Worm (Caenorhabditis elegans) whole organism, L4 larva: ENCODE data around the gene E02A10.4.

Source experiments
- D1046.2 ChIP-seq: fragments of 200-800 bp; sonication (Bioruptor generic); IDR thresholded peaks from 2 replicates; pipeline ENCODE4 v1.3.6; 2022; ENCODE audit warnings: missing genetic modification characterization, missing compliant biosample characterization
- F10B5.3 ChIP-seq: sonication (generic microtip); optimal IDR thresholded peaks from 2 replicates; lab custom pipeline; 2016; ENCODE audit warnings: mild to moderate bottlenecking, missing genetic modification characterization, missing compliant biosample characterization
- F44E2.7 ChIP-seq: fragments of 200-800 bp; sonication (Bioruptor generic); IDR thresholded peaks from 2 replicates; pipeline ENCODE4 v2.1.2; 2022; ENCODE audit warnings: missing genetic modification characterization, missing compliant biosample characterization
- F49E8.2 ChIP-seq: sonication (generic microtip); optimal IDR thresholded peaks from 2 replicates; lab custom pipeline; 2016; ENCODE audit warnings: missing compliant biosample characterization, mild to moderate bottlenecking, missing genetic modification characterization, borderline replicate concordance
- ZK337.2 ChIP-seq: fragments of 200-800 bp; sonication (Bioruptor generic); IDR thresholded peaks from 2 replicates; pipeline ENCODE4 v1.3.6; 2022; ENCODE audit warnings: missing genetic modification reagents, missing genetic modification characterization, missing compliant biosample characterization
- aha-1 ChIP-seq: fragments of 150-350 bp; peaks from one replicate; lab custom pipeline; 2014; ENCODE audit warnings: missing biosample characterization, missing genetic modification characterization
- aly-2 ChIP-seq: sonication (generic microtip); optimal IDR thresholded peaks from 2 replicates; lab custom pipeline; 2018; ENCODE audit warnings: missing biosample characterization, missing genetic modification characterization
- attf-4 ChIP-seq: sonication (generic microtip); optimal IDR thresholded peaks from 3 replicates; lab custom pipeline; 2017; ENCODE audit warnings: missing biosample characterization, missing genetic modification characterization
- ceh-20 ChIP-seq: fragments of 200-800 bp; sonication (Bioruptor generic); IDR thresholded peaks from 2 replicates; pipeline ENCODE4 v1.3.6; 2022; ENCODE audit warnings: missing genetic modification reagents, missing genetic modification characterization, missing compliant biosample characterization
- ceh-62 ChIP-seq: sonication (generic microtip); optimal IDR thresholded peaks from 2 replicates; lab custom pipeline; 2017; ENCODE audit warnings: missing biosample characterization, missing genetic modification characterization
- ces-1 ChIP-seq: fragments of 150-350 bp; sonication (generic microtip); optimal IDR thresholded peaks from 4 replicates; lab custom pipeline; 2014; ENCODE audit warnings: missing biosample characterization, missing genetic modification reagents, missing genetic modification characterization
- ctbp-1 ChIP-seq: fragments of 200-800 bp; sonication (Bioruptor generic); IDR thresholded peaks from 2 replicates; pipeline ENCODE4 v1.3.6; 2022; ENCODE audit warnings: missing genetic modification reagents, missing genetic modification characterization, missing compliant biosample characterization
- daf-16 ChIP-seq, 3 experiments: sonication (generic microtip); optimal IDR thresholded peaks; 2 replicates each; lab custom pipeline; 2016 to 2017; ENCODE audit warnings: missing genetic modification characterization in 3 of 3, missing genetic modification reagents in 3 of 3, mild to moderate bottlenecking in 2 of 3, missing compliant biosample characterization in 2 of 3, missing biosample characterization in 1 of 3, moderate library complexity in 1 of 3
- daf-19 ChIP-seq: fragments of 200-800 bp; sonication (Bioruptor generic); conservative IDR thresholded peaks from 2 replicates; pipeline ENCODE4 v1.3.6; 2022; ENCODE audit warnings: missing genetic modification characterization, missing compliant biosample characterization
- dmd-6 ChIP-seq: fragments of 200-800 bp; sonication (Bioruptor generic); IDR thresholded peaks from 2 replicates; pipeline ENCODE4 v1.3.6; 2022; ENCODE audit warnings: missing genetic modification reagents, missing genetic modification characterization, missing compliant biosample characterization
- dmd-8 ChIP-seq: fragments of 200-800 bp; sonication (Bioruptor generic); IDR thresholded peaks from 2 replicates; pipeline ENCODE4 v1.3.6; 2022; ENCODE audit warnings: missing genetic modification characterization, missing compliant biosample characterization
- duxl-1 ChIP-seq: sonication (generic microtip); optimal IDR thresholded peaks from 2 replicates; lab custom pipeline; 2016; ENCODE audit warnings: mild to moderate bottlenecking, missing genetic modification characterization, moderate library complexity, missing compliant biosample characterization; ENCODE audit not compliant: poor library complexity
- dve-1 ChIP-seq: sonication (generic microtip); optimal IDR thresholded peaks from 2 replicates; lab custom pipeline; 2017; ENCODE audit warnings: antibody characterized with exemption, mild to moderate bottlenecking, missing genetic modification characterization, missing compliant biosample characterization; ENCODE audit not compliant: insufficient read depth
- egl-27 ChIP-seq: sonication (generic microtip); optimal IDR thresholded peaks from 3 replicates; lab custom pipeline; 2017; ENCODE audit warnings: missing biosample characterization, missing genetic modification reagents, missing genetic modification characterization
- fos-1 ChIP-seq: fragments of 150-350 bp; optimal IDR thresholded peaks from 2 replicates; lab custom pipeline; 2014; ENCODE audit warnings: missing biosample characterization, missing genetic modification characterization
- gei-8 ChIP-seq: fragments of 200-800 bp; sonication (Bioruptor generic); optimal IDR thresholded peaks from 2 replicates; lab custom pipeline; 2018; ENCODE audit warnings: mild to moderate bottlenecking, missing genetic modification characterization, missing compliant biosample characterization
- hif-1 ChIP-seq, 2 experiments: sonication (generic microtip); optimal IDR thresholded peaks; 2 replicates each; lab custom pipeline; 2016 to 2017; ENCODE audit warnings: missing compliant biosample characterization in 2 of 2, missing genetic modification characterization in 2 of 2, missing genetic modification reagents in 2 of 2, missing genotype in 2 of 2, mild to moderate bottlenecking in 1 of 2
- hlh-11 ChIP-seq: fragments of 200-800 bp; sonication (Bioruptor generic); optimal IDR thresholded peaks from 2 replicates; lab custom pipeline; 2018; ENCODE audit warnings: mild to moderate bottlenecking, missing genetic modification characterization, missing compliant biosample characterization
- hlh-30 ChIP-seq: sonication (generic microtip); optimal IDR thresholded peaks from 2 replicates; lab custom pipeline; 2017; ENCODE audit warnings: antibody characterized with exemption, mild to moderate bottlenecking, missing genetic modification characterization, missing compliant biosample characterization; ENCODE audit not compliant: insufficient read depth
- lim-7 ChIP-seq: fragments of 200-800 bp; sonication (Bioruptor generic); IDR thresholded peaks from 2 replicates; pipeline ENCODE4 v1.3.6; 2022; ENCODE audit warnings: missing genetic modification characterization, missing compliant biosample characterization
- lsy-2 ChIP-seq, 2 experiments: fragments of 150-350 bp in 1 of 2; sonication (generic microtip) in 1 of 2; optimal IDR thresholded peaks; 2 replicates each; lab custom pipeline; 2014 to 2017; ENCODE audit warnings: missing biosample characterization in 2 of 2, missing genetic modification characterization in 2 of 2
- madf-9 ChIP-seq: fragments of 200-800 bp; sonication (Bioruptor generic); conservative IDR thresholded peaks from 2 replicates; pipeline ENCODE4 v1.3.6; 2022; ENCODE audit warnings: missing genetic modification reagents, missing genetic modification characterization, missing compliant biosample characterization
- mdl-1 ChIP-seq, 2 experiments: fragments of 150-350 bp in 1 of 2; sonication (generic microtip) in 1 of 2; optimal IDR thresholded peaks; 2 replicates each; lab custom pipeline; 2014 to 2017; ENCODE audit warnings: missing biosample characterization in 2 of 2, missing genetic modification characterization in 2 of 2
- mdt-29 ChIP-seq: fragments of 200-800 bp; sonication (Bioruptor generic); IDR thresholded peaks from 2 replicates; pipeline ENCODE4 v1.3.6; 2022; ENCODE audit warnings: missing genetic modification reagents, missing genetic modification characterization, missing compliant biosample characterization
- mep-1 ChIP-seq: fragments of 150-350 bp; sonication (generic microtip); optimal IDR thresholded peaks from 3 replicates; lab custom pipeline; 2014; ENCODE audit warnings: missing biosample characterization, missing genetic modification characterization
- nhr-11 ChIP-seq: fragments of 150-350 bp; optimal IDR thresholded peaks from 2 replicates; lab custom pipeline; 2014; ENCODE audit warnings: missing biosample characterization, missing genetic modification characterization
- nhr-28 ChIP-seq: fragments of 150-350 bp; optimal IDR thresholded peaks from 2 replicates; lab custom pipeline; 2014; ENCODE audit warnings: missing biosample characterization, missing genetic modification characterization
- nhr-42 ChIP-seq: fragments of 200-800 bp; sonication (Bioruptor generic); IDR thresholded peaks from 2 replicates; pipeline ENCODE4 v1.3.6; 2022; ENCODE audit warnings: missing genetic modification characterization, missing compliant biosample characterization
- nhr-48 ChIP-seq: sonication (generic microtip); optimal IDR thresholded peaks from 2 replicates; lab custom pipeline; 2016; ENCODE audit warnings: mild to moderate bottlenecking, missing genetic modification characterization, missing compliant biosample characterization
- nhr-77 ChIP-seq: fragments of 150-350 bp; optimal IDR thresholded peaks from 2 replicates; lab custom pipeline; 2014; ENCODE audit warnings: missing biosample characterization, missing genetic modification characterization
- rbr-2 ChIP-seq: sonication (generic microtip); optimal IDR thresholded peaks from 2 replicates; lab custom pipeline; 2016; ENCODE audit warnings: missing genotype, missing genetic modification characterization, missing compliant biosample characterization
- set-16 ChIP-seq: fragments of 200-800 bp; sonication (Bioruptor generic); IDR thresholded peaks from 2 replicates; pipeline ENCODE4 v1.3.6; 2022; ENCODE audit warnings: missing genetic modification reagents, missing genetic modification characterization, missing compliant biosample characterization
- snpc-4 ChIP-seq: fragments of 150-350 bp; optimal IDR thresholded peaks from 2 replicates; lab custom pipeline; 2014; ENCODE audit warnings: missing biosample characterization, missing genetic modification characterization
- spr-1 ChIP-seq: sonication (generic microtip); optimal IDR thresholded peaks from 2 replicates; lab custom pipeline; 2016; ENCODE audit warnings: mild to moderate bottlenecking, missing genetic modification characterization, missing compliant biosample characterization
- spr-3 ChIP-seq: fragments of 200-800 bp; sonication (Bioruptor generic); optimal IDR thresholded peaks from 2 replicates; lab custom pipeline; 2018; ENCODE audit warnings: mild to moderate bottlenecking, missing genetic modification characterization, missing compliant biosample characterization
- unc-62 ChIP-seq, 3 experiments: fragments of 150-350 bp in 1 of 3; sonication (generic microtip); optimal IDR thresholded peaks in 2 of 3; peaks in 1 of 3; 1 replicate in 1 of 3; 2 replicates in 2 of 3; lab custom pipeline; 2014 to 2017; ENCODE audit warnings: missing biosample characterization in 3 of 3, missing genetic modification characterization in 3 of 3, missing genetic modification reagents in 3 of 3, missing genotype in 1 of 3
- zag-1 ChIP-seq: fragments of 150-350 bp; optimal IDR thresholded peaks from 2 replicates; lab custom pipeline; 2014; ENCODE audit warnings: missing biosample characterization, missing genetic modification characterization
- zfp-3 ChIP-seq: fragments of 200-800 bp; sonication (Bioruptor generic); conservative IDR thresholded peaks from 2 replicates; pipeline ENCODE4 v1.3.6; 2022; ENCODE audit warnings: missing genetic modification reagents, missing genetic modification characterization, missing compliant biosample characterization

E02A10.4 gene

ce11 chrV:12532369-12532768 lies 35.4 kb downstream of the E02A10.4 start (continued):
- no peak for TF ChIP-seq ceh-62 (tag; lab: Kevin White, UChicago)
- TF ChIP-seq spr-3 (GFP tag; lab: Kevin White, UChicago): no peak
- no peak for TF ChIP-seq ctbp-1
- TF ChIP-seq nhr-77 (tag; lab: Kevin White, UChicago): no peak
- no peak for TF ChIP-seq egl-27 (tag; lab: Kevin White, UChicago)
- peak; percentile 45; the same call in 1 of the 2 replicates for TF ChIP-seq dmd-6
- TF ChIP-seq, all 104 proteins: peak for 7

DNA sequence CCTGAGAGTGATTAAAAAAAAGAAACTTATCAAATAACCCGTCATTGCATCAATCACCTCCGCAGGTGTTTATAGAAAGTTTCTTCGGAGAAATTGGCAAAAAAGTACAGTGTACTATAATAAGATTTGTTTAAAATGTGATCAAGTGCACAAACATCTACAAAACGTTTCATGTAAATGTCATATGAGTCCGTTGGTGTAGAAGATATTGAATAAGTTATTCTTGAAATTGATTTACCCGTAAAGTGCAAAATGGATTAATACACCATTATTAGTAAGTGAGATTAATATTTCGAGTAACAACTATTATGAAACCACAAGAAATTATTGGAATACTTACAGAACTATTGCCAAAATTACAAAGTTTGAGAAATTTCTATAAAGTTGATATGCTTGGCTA lies 36.7 kb downstream of the E02A10.4 start:
- peak; percentile 26 for TF ChIP-seq nhr-48 (tag; lab: Kevin White, UChicago)
- TF ChIP-seq nhr-11: peak; percentile 42
- no peak for TF ChIP-seq ZK337.2 (GFP tag; lab: Robert Waterston, UW)

DNA sequence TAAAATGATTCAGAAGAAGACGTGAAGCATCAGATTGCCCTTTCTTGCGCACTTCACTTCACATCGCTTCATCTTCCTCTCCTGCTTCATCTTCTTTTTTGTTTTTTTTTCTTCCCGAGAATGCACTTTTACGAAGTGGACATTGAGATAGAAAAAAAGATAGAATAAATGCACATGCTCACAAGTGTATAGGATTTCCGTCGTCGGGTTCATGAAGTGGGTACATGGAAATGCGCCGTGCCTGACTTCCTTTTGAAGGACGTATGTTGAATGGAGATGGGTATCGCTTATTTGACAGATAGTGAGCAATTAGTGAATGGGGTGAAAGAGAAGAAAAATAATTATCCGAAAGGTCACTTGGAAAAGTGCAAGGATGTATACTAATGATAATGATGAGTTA lies 37.6 kb downstream of the E02A10.4 start:
- peak in 1 of 2 experiments; percentile 27 for TF ChIP-seq mdl-1 (tag; optimal IDR thresholded peaks at IDR 0.05; lab: Kevin White, UChicago)
- peak; percentile 19 to 31 for TF ChIP-seq lsy-2 (tag; optimal IDR thresholded peaks at IDR 0.05; lab: Kevin White, UChicago)
- TF ChIP-seq egl-27 (tag; lab: Kevin White, UChicago): no peak
- TF ChIP-seq unc-62 (GFP tag; optimal IDR thresholded peaks at IDR 0.05 in 1 of 2; lab: Kevin White, UChicago): peak in 1 of 2 experiments; percentile 94
- no peak for TF ChIP-seq unc-62 (tag; optimal IDR thresholded peaks at IDR 0.05; lab: Kevin White, UChicago)
- no peak for TF ChIP-seq hlh-11 (tag; lab: Kevin White, UChicago)
- 0 out of 2 replicates have a peak, but pooled peaks have one; percentile 24 for TF ChIP-seq ceh-20 (GFP tag; lab: Robert Waterston, UW)
- peak; percentile 20 for TF ChIP-seq aha-1 (tag; lab: Kevin White, UChicago)
- TF ChIP-seq rbr-2 (tag; lab: Kevin White, UChicago): peak; percentile 6
- peak; percentile 9 for TF ChIP-seq nhr-48 (tag; lab: Kevin White, UChicago)
- no peak for TF ChIP-seq daf-16 (GFP tag; optimal IDR thresholded peaks at IDR 0.05; lab: Kevin White, UChicago)
- no peak for TF ChIP-seq daf-16 (tag; optimal IDR thresholded peaks at IDR 0.05; lab: Kevin White, UChicago)
- peak; percentile 40 for TF ChIP-seq mep-1 (tag; lab: Kevin White, UChicago)
- peak; percentile 33 for TF ChIP-seq hlh-30 (tag; lab: Kevin White, UChicago)
- peak; percentile 67 for TF ChIP-seq ctbp-1

DNA sequence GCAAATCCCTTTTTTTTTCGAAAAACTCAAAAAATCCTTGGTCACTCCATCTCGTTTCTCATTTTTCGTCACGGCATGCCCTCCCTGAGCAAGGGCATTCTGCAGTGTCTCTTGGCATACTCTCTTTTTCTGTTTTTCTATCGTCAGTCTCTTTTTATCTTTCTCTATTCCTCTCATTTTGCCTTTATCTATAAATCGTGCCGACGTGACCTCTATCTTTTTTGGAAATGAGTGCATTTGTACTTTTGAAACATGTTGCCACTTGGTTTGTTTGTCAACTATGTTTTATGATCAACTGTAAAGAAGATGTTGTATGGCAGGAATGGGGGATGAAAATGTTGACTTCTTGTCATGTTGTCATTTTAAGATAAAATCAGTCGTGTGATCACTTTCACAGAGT lies 38.8 kb downstream of the E02A10.4 start:
- TF ChIP-seq D1046.2 (GFP tag; lab: Robert Waterston, UW) (no peak), aly-2 (tag; lab: Kevin White, UChicago) (no peak), hlh-11 (tag; lab: Kevin White, UChicago) (peak; percentile 70), snpc-4 (tag; lab: Kevin White, UChicago) (no peak), madf-9 (GFP tag; lab: Robert Waterston, UW) (no peak), spr-1 (tag; lab: Kevin White, UChicago) (no peak), nhr-48 (tag; lab: Kevin White, UChicago) (peak; percentile 74), F10B5.3 (tag; lab: Kevin White, UChicago) (no peak), zag-1 (no peak), hif-1 (tag; optimal IDR thresholded peaks at IDR 0.05; lab: Kevin White, UChicago) (peak in 1 of 2 experiments; percentile 77), nhr-42 (GFP tag; lab: Robert Waterston, UW) (no peak), aha-1 (tag; lab: Kevin White, UChicago) (peak; percentile 86), duxl-1 (tag; lab: Kevin White, UChicago) (no peak), ces-1 (GFP tag; lab: Kevin White, UChicago) (no peak), dve-1 (tag; lab: Kevin White, UChicago) (peak; percentile 75), unc-62 (GFP tag; optimal IDR thresholded peaks at IDR 0.05 in 1 of 2; lab: Kevin White, UChicago) (peak in 1 of 2 experiments; percentile 99), unc-62 (tag; optimal IDR thresholded peaks at IDR 0.05; lab: Kevin White, UChicago) (no peak), spr-3 (GFP tag; lab: Kevin White, UChicago) (no peak), lim-7 (GFP tag; lab: Robert Waterston, UW) (no peak), gei-8 (GFP tag; lab: Kevin White, UChicago) (no peak), daf-19 (no peak), dmd-8 (GFP tag; lab: Robert Waterston, UW) (no peak), nhr-28 (tag; lab: Kevin White, UChicago) (peak; percentile 81), fos-1 (no peak), egl-27 (tag; lab: Kevin White, UChicago) (no peak), attf-4 (tag; lab: Kevin White, UChicago) (no peak), F44E2.7 (GFP tag; lab: Robert Waterston, UW) (no peak), nhr-11 (peak; percentile 65), zfp-3 (no peak), mdt-29 (no peak), F49E8.2 (tag; lab: Kevin White, UChicago) (no peak), set-16 (GFP tag; lab: Robert Waterston, UW) (no peak)
